Worm (Caenorhabditis elegans): Measurements from ENCODE around the gene F40G9.6.

Gene F40G9.6

DNA sequence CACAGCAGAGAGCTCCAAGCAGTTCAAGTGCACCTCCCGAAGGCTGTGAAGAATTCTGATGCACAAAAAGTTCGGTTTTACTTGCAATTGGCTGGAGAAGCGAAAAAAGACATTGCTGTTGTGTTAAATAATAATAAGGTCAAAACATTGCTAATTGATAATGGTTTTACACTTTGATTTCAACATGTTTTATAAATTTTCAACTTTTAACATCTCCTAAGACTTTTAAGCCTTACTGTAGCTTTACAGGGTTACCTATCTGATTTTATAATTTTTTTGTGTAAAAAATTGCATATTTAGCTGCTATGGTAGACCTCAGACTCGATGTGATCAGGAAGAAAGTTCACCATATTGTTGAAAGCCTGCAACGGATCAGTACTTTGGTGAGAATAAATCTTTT, 45.1 kb upstream of the F40G9.6 start, which contains the start of gene pals-25:
Gene pals-25, plus strand, starts transcription at position 301 of the 400 bp plus-strand sequence.
- TF ChIP-seq ceh-48 (tag; optimal IDR thresholded peaks at IDR 0.05): no peak
- TF ChIP-seq tbx-7 (tag; optimal IDR thresholded peaks at IDR 0.05): no peak
- TF ChIP-seq ceh-9 (tag; optimal IDR thresholded peaks at IDR 0.05): no peak
- TF ChIP-seq ceh-14 (tag; optimal IDR thresholded peaks at IDR 0.05): no peak
- TF ChIP-seq nhr-11 (tag; optimal IDR thresholded peaks at IDR 0.05): no peak
- no peak for TF ChIP-seq ceh-45 (GFP tag; IDR thresholded peaks at IDR 0.05)
- no peak for TF ChIP-seq pax-1 (tag; optimal IDR thresholded peaks at IDR 0.05)
- TF ChIP-seq C08G9.2 (tag; optimal IDR thresholded peaks at IDR 0.05): no peak
- TF ChIP-seq T23F11.4 (GFP tag; optimal IDR thresholded peaks at IDR 0.05): no peak
- TF ChIP-seq ref-2 (tag; optimal IDR thresholded peaks at IDR 0.05): no peak
- TF ChIP-seq fkh-6 (tag; optimal IDR thresholded peaks at IDR 0.05): no peak
- no peak for TF ChIP-seq nfya-1 (tag; optimal IDR thresholded peaks at IDR 0.05)
- no peak for TF ChIP-seq ztf-16 (tag; optimal IDR thresholded peaks at IDR 0.05)
- no peak for TF ChIP-seq pat-9 (tag; optimal IDR thresholded peaks at IDR 0.05)
- no peak for TF ChIP-seq pag-3 (tag; optimal IDR thresholded peaks at IDR 0.05; ENCODE audit: borderline replicate concordance)
- no peak for TF ChIP-seq che-1 (tag; optimal IDR thresholded peaks at IDR 0.05)
- no peak for TF ChIP-seq hlh-6 (tag; optimal IDR thresholded peaks at IDR 0.05)

DNA sequence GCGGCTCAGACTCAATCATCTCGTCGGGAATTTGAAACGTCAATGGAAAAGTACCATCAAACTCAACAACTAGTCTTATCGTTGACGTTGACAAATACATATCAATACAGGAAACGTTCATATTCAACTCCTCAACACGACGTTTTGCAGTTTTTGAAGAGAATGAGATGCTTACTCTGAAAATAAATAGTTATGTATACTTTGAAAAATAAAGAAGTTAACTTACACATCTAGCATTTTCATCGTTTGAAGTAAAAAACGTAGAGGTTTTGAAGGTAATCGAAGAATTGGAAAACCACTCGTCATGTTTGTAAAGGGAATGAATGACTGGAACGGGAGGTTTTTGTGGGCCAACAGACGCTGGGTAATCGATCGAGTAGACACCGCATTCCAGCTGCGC, 38.4 kb upstream of the F40G9.6 start, which contains the start of gene fbxb-81:
Gene fbxb-81, minus strand, starts transcription at position 314 of the 400 bp plus-strand sequence.
- TF ChIP-seq ceh-6 (GFP tag; optimal IDR thresholded peaks at IDR 0.05) (no peak), eyg-1 (tag; optimal IDR thresholded peaks at IDR 0.05) (no peak), elt-2 (tag; optimal IDR thresholded peaks at IDR 0.05) (no peak), ceh-9 (tag; optimal IDR thresholded peaks at IDR 0.05) (no peak), pha-4 (tag; optimal IDR thresholded peaks at IDR 0.05) (no peak), nfya-1 (tag; optimal IDR thresholded peaks at IDR 0.05) (no peak), unc-3 (GFP tag; conservative IDR thresholded peaks at IDR 0.05) (no peak), unc-3 (tag; optimal IDR thresholded peaks at IDR 0.05) (no peak), che-1 (tag; optimal IDR thresholded peaks at IDR 0.05) (no peak), hlh-8 (tag; optimal IDR thresholded peaks at IDR 0.05) (no peak), ceh-19 (GFP tag; optimal IDR thresholded peaks at IDR 0.05) (no peak), K09A11.1 (tag; optimal IDR thresholded peaks at IDR 0.05; ENCODE audit: insufficient read depth) (no peak), pros-1 (tag; optimal IDR thresholded peaks at IDR 0.05) (no peak), ztf-16 (tag; optimal IDR thresholded peaks at IDR 0.05) (no peak), fax-1 (tag; optimal IDR thresholded peaks at IDR 0.05) (no peak), hlh-15 (tag; optimal IDR thresholded peaks at IDR 0.05) (no peak), madf-2 (tag; optimal IDR thresholded peaks at IDR 0.05) (no peak)

DNA sequence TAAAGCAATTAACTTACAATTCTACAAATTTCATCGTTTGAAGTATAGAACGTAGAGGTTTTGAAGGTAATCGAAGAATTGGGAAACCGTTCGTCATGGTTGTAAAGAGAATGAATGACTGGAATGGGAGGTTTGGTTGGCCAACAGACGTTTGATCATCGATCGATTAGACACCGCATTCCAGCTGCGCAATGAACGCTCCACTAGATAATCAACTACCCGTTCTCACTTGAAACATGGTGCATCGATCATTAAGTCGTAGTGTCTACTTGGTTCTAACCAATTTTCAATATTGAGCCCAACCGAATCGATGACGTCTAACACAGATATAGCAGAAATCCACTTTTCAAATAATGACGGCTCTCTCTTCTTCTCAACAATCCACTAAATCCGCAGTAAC, 36.2 kb upstream of the F40G9.6 start, which contains the start of gene fbxb-82:
Gene fbxb-82, minus strand, starts transcription at position 101 of the 400 bp plus-strand sequence.
- TF ChIP-seq ceh-18 (tag; optimal IDR thresholded peaks at IDR 0.05) (no peak), ahr-1 (tag; optimal IDR thresholded peaks at IDR 0.05) (no peak), ttx-3 (tag; optimal IDR thresholded peaks at IDR 0.05) (no peak), K02D7.2 (tag; optimal IDR thresholded peaks at IDR 0.05) (no peak), ceh-2 (tag; optimal IDR thresholded peaks at IDR 0.05) (no peak), unc-42 (tag; optimal IDR thresholded peaks at IDR 0.05) (no peak), eyg-1 (tag; optimal IDR thresholded peaks at IDR 0.05) (no peak), ceh-9 (tag; optimal IDR thresholded peaks at IDR 0.05) (no peak), pros-1 (tag; optimal IDR thresholded peaks at IDR 0.05) (no peak), ceh-6 (GFP tag; optimal IDR thresholded peaks at IDR 0.05) (no peak), ceh-31 (tag; optimal IDR thresholded peaks at IDR 0.05) (no peak), hlh-15 (tag; optimal IDR thresholded peaks at IDR 0.05) (no peak), dve-1 (tag; optimal IDR thresholded peaks at IDR 0.05) (no peak), syd-9 (tag; optimal IDR thresholded peaks at IDR 0.05) (no peak), che-1 (tag; optimal IDR thresholded peaks at IDR 0.05) (no peak), ztf-16 (tag; optimal IDR thresholded peaks at IDR 0.05) (no peak), lim-6 (tag; optimal IDR thresholded peaks at IDR 0.05) (no peak), pqm-1 (tag; optimal IDR thresholded peaks at IDR 0.05) (no peak)
